Worm (Caenorhabditis elegans): ENCODE measurements around the gene F34H10.3.

DNA sequence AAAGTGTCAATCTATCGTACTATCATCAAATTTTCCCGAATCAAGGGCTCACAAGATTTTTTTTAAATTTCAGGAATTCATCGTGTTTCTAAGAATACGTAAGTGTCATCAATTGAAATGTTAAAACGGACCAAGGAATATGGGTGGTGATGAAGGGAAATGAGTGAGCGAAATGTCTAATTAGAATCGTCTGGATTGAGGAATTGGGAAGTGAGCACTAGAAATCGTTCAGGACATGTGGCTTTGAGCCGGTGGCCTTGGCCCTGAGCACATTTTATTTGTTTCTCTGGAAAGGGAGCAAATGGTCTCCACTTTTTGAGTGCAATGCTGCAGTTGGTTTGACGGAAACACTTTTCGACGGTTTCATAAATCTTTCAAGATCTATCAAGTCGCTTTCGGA is 19.4 kb upstream of the F34H10.3 start:
- TF ChIP-seq nhr-25 (tag; optimal IDR thresholded peaks at IDR 0.05): no peak
- TF ChIP-seq sma-3 (GFP tag; optimal IDR thresholded peaks at IDR 0.05): no peak
- no peak for TF ChIP-seq blmp-1 (tag; optimal IDR thresholded peaks at IDR 0.05; ENCODE audit: insufficient read depth)
- TF ChIP-seq snpc-4 (tag; optimal IDR thresholded peaks at IDR 0.05): no peak
- no peak for TF ChIP-seq nhr-77 (tag; optimal IDR thresholded peaks at IDR 0.05)

Measured in whole organism, L2 larva.